Fruit fly (Drosophila melanogaster) whole organism, pupa: ENCODE data around the gene CG3323.

Experiments used
- CG17806 ChIP-seq: fragments of 200-800 bp; sonication (Bioruptor generic); optimal IDR thresholded peaks from 2 replicates; lab custom pipeline; 2018; ENCODE audit warnings: missing biosample characterization, mild to moderate bottlenecking, missing genetic modification characterization, moderate library complexity
- CG32121 ChIP-seq: fragments of 200-800 bp; sonication (Bioruptor generic); IDR thresholded peaks from 2 replicates; pipeline ENCODE4 v1.3.6; 2022; ENCODE audit warnings: missing biosample characterization, missing genetic modification characterization
- CG8159 ChIP-seq: fragments of 200-800 bp; sonication (Bioruptor generic); optimal IDR thresholded peaks from 3 replicates; lab custom pipeline; 2018; ENCODE audit warnings: missing biosample characterization, mild to moderate bottlenecking, missing genetic modification characterization, moderate library complexity
- rn ChIP-seq: fragments of 200-800 bp; sonication (Bioruptor generic); IDR thresholded peaks from 2 replicates; pipeline ENCODE4 v1.3.6; 2022; ENCODE audit warnings: missing biosample characterization, missing genetic modification characterization

- TF ChIP-seq CG32121 (GFP tag; lab: Robert Waterston, UW) (no peak), CG8159 (tag; lab: Kevin White, UChicago) (no peak), CG17806 (tag; lab: Kevin White, UChicago) (no peak), rn (GFP tag; lab: Robert Waterston, UW) (no peak)
Measured at dm6 chrX:5332259-5332862, 26.9 kb upstream of the CG3323 start, which contains the start of gene CanB.
